Worm (Caenorhabditis elegans) whole organism, L4/young adult: ENCODE measurements around the gene F35A5.8.
A peak's percentile ranks its signal among the peaks of the same experiment; 100 is the strongest.

Source experiments
- W03F9.2 ChIP-seq: fragments of 150-350 bp; optimal IDR thresholded peaks from 2 replicates; lab custom pipeline; 2014; ENCODE audit warnings: missing biosample characterization, missing genetic modification characterization
- dao-5 ChIP-seq: sonication (generic microtip); optimal IDR thresholded peaks from 2 replicates; lab custom pipeline; 2016; ENCODE audit warnings: missing genotype, missing genetic modification characterization, moderate library complexity, missing compliant biosample characterization
- him-1 ChIP-seq: sonication (generic microtip); optimal IDR thresholded peaks from 2 replicates; lab custom pipeline; 2016; ENCODE audit warnings: missing genotype, missing genetic modification reagents, missing genetic modification characterization, missing compliant biosample characterization

F35A5.8 gene

DNA sequence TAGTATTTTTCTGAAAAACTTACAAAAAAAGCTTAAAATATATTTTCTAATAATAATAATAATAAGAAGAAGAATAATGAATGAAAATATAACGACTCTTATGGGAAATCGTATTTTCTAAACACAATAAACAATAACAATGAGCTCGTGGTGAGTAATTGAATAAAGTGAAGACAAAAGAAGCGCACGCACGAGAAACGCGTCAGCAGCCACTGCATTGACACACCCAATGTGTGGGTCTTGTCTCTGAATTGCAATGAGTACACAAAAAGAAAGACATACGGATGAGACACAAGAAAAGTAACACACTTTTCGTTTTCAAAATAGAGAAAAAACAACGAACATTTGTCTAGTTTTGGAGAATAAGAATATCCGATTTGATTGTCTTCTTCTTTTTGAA is at the start of gene F35A5.8:
F35A5.8 (minus strand) TSS at position 151 of the 400 bp plus-strand sequence.
- TF ChIP-seq dao-5 (tag; lab: Kevin White, UChicago) (no peak), W03F9.2 (tag; lab: Kevin White, UChicago) (peak; percentile 52), him-1 (tag; lab: Kevin White, UChicago) (peak; percentile 20)

DNA sequence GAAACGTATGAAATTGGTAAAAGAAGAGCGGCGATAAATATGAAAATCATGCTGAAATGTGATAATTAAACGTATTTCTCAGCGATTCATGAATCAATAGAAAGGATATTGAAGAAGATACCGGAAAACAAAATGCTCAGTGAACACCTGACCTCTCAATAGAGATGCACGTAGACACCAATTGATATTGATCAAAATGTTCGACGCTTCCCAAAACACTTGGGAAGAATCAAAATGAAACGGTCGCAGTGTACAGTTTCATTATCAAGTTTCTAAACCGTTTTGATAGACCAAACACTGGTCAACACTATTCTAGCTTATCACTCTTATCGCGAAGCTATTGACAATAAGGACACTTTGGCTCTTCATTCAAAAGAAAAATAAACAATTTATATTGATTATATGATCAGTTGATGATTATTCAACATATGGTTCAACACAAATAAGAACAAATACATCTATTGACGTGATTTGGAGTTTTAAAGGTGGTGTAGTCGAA is 39.2 kb upstream of the F35A5.8 start, which contains the start of gene ttr-48:
ttr-48 (minus strand) TSS at position 51 of the 499 bp plus-strand sequence.
- no peak for TF ChIP-seq him-1 (tag; lab: Kevin White, UChicago)
- no peak for TF ChIP-seq W03F9.2 (tag; lab: Kevin White, UChicago)
- no peak for TF ChIP-seq dao-5 (tag; lab: Kevin White, UChicago)

DNA sequence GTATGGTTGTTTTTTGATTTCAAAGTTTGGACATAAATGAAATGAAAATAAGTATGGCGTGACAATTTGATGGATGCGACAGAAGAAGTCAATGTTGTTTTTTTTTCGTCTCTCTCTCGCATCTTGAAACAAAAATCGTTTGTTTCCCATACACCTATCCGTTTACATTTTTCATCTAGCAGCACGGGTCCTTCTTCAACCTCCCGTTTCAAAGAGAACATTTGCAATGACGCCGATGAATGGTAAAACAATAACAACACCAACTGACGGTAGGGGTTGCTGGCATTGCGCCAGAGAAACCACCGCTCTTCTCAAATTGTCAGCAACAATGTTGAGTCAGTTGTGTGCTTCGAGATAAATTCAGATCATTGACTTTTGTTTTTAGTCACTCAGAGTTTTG is 35.9 kb upstream of the F35A5.8 start:
- TF ChIP-seq dao-5 (tag; lab: Kevin White, UChicago) (no peak), him-1 (tag; lab: Kevin White, UChicago) (no peak), W03F9.2 (tag; lab: Kevin White, UChicago) (no peak)

DNA sequence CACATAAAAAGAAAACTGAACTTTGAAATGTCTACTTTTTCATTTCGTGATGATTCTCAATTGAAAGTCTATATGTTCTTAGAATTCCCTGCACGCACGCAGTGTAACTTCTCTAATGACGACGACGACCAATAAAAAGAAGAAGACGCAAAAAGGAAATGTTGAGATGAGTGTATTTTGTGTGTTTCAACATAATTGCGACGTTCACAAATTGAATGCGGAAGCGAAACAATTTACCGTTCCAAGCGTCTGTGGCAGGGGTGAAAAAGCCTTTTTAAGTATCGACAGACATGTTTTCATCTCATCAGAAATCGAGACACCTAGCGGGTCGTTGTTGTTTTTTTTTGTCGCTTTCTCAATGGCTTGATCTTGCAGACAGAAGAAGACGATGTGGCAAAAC is 35.4 kb upstream of the F35A5.8 start:
- no peak for TF ChIP-seq dao-5 (tag; lab: Kevin White, UChicago)
- no peak for TF ChIP-seq him-1 (tag; lab: Kevin White, UChicago)
- no peak for TF ChIP-seq W03F9.2 (tag; lab: Kevin White, UChicago)

DNA sequence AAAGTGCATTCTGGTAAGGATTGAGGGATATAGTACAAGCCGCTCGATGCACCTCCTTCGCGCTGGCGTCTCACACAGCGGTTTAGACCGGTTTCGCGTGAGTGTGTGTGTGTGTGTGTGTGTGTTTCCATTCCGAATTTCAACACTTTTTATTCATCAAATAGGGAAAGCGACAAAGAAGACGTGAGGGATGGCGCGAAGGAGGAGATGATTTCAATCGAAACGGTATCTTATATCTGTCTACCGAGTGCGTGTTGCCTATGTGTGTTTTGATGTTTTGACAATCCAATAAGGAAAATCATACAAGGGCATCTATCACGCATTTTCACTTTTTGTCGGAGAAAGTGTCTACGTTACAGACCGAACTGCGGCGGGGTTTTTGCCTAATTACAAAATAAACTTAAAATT is 34.5 kb upstream of the F35A5.8 start:
- TF ChIP-seq him-1 (tag; lab: Kevin White, UChicago) = no peak
- TF ChIP-seq W03F9.2 (tag; lab: Kevin White, UChicago) = no peak
- TF ChIP-seq dao-5 (tag; lab: Kevin White, UChicago) = no peak

DNA sequence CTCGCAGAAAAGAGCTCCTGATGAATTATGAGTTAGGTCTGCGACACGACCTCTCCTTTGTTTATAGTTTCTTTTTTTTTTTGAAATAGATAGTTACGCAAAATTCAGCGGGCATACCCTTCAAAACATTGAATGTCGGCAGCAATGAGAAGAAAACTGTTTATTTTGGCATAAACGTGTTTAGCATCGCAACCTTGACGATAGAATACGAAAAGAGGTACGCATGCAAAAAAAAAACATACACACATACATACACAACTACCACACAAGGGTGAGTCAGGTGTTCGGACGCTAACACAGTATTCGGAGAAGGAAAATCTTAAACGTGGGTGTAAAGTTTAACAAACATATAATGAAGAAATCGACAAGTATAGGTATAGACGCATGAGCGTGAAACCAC is 32.4 kb upstream of the F35A5.8 start:
- TF ChIP-seq him-1 (tag; lab: Kevin White, UChicago) (no peak), W03F9.2 (tag; lab: Kevin White, UChicago) (no peak), dao-5 (tag; lab: Kevin White, UChicago) (no peak)

DNA sequence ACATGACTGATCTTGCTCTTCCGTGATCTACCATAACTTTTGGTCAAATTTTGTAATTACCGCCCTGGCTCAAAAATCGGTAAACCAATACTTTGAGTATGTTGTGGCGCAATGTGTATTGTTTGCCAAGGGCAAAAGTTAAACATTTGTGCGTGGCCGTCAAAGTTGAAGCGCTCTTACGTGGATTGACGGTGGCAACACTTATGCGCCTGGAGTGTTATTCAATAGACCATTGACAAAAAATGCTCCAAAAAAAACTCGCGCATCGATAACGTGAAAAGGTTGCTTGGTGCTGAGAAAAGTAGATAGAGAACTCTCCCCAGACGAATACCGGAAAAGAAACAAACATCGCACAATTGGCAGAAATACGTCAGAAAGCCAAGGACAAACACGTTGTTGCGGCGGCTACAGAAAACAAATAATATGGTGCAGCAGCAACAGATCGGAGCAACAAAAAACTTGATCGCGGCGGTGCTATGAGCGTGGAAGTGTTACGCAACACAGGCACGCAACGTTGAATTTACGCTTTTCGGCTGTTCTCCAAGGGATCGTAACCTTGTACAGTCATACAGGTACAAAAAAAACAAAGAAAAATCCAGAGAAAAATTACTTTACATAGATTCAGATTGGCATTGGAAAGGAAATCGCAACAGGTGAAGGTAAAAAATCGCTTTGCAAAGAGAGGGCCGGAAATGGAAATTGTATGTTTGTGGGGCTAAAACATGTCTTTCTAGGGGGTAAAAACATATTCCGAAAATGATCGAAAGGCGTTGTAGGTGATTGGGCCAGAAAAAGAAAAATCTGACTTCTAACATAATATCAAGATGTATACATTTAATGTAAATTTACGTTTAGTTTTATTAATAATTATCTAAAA is 30.9 kb upstream of the F35A5.8 start:
- TF ChIP-seq him-1 (tag; lab: Kevin White, UChicago) = no peak
- no peak for TF ChIP-seq W03F9.2 (tag; lab: Kevin White, UChicago)
- TF ChIP-seq dao-5 (tag; lab: Kevin White, UChicago) = no peak

DNA sequence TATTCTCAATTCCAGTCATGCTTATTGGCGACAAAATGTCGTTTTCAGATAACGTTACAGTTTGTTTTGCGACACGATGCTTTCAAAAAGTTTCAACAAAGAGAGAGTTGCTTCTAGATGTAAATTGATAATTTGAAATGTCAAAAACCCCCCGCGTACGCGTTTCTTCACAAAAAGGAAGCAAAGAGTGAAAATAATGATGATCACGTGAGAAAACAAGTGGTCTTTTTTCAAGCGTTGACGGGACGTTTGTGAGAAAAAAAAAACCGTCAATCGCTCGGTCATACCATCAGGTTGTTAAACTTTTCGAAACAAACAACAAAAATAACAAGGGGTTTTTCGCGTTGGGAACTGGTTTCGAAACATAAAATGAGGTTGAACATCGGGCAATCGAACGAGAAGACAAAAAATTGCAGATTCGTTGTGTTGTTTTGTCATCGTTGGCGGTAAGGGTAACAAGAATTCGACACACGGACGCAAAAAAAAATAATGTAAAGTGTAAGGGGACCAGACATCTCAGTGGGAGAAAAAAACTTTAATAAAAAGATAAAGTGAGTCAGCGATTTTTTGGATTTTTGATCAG is 28.9 kb upstream of the F35A5.8 start:
- TF ChIP-seq him-1 (tag; lab: Kevin White, UChicago) (no peak), W03F9.2 (tag; lab: Kevin White, UChicago) (peak; percentile 68)

DNA sequence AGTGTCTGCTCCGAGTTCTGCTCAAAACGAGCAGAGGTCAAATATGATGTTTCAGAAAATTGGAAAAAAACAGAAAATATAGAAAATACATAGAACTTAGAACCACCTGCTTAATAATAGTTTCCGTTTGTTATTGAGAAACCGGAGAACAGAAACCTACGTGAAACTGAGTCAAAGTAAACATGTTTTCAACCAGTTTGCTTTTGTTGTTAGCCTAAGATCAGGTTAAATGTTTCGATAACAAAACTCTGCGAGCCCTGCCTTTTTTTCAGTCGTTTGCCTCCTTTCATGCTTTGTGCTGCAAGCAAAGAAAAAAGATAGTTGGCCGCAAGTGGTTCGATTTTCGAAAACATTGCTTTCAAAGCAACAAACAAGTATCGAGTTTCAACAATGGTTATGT is 27.6 kb upstream of the F35A5.8 start:
- TF ChIP-seq W03F9.2 (tag; lab: Kevin White, UChicago) (no peak), dao-5 (tag; lab: Kevin White, UChicago) (no peak), him-1 (tag; lab: Kevin White, UChicago) (no peak)

DNA sequence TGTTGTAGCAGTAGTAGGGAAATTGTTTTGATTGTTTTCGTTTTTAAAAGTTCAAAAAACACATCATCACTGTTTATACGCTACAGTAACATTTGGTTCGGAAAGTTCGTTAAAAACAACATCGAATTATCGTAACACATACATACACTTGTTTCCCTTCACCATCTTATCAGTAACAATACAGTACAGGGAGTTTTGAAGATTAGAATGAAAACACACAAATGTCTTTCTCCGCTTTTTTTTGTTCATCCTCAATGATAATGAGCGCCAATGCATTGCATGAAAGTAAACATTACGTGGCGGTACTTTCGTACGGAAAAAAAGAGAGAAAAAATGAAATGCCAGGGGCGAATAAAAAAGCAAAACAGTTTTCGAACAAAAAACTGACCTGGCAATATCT is 26.3 kb upstream of the F35A5.8 start:
- TF ChIP-seq him-1 (tag; lab: Kevin White, UChicago) (no peak), dao-5 (tag; lab: Kevin White, UChicago) (no peak), W03F9.2 (tag; lab: Kevin White, UChicago) (no peak)

DNA sequence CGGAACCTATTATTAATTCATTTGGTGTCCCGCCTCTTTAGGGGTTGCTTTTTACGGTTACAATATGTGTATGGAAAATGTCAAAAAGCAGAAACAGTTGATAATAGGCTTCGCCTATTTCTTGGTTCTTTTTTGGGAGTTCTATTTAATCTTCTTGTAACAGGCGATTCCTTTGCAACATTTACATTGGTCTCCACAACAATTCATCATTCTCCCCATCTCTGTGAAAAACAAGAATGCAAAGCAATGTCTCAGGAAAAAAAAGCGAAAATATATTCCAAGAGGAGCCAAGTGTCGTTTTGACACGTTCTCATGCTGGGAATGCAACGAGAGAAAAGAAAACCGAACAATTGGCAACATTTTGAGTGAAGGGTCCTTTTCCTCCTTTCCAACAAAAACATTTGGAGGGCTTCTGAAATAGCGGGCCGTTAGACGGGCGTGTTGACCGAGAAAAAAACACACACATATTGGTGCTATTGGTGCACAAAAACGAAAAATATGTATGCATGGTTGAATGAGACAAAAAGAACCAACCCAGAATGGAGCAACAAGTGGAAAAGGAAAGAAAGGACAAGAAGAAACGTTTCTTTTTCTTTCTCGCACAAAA is 25.4 kb upstream of the F35A5.8 start:
- TF ChIP-seq W03F9.2 (tag; lab: Kevin White, UChicago) (no peak), him-1 (tag; lab: Kevin White, UChicago) (no peak), dao-5 (tag; lab: Kevin White, UChicago) (no peak)

DNA sequence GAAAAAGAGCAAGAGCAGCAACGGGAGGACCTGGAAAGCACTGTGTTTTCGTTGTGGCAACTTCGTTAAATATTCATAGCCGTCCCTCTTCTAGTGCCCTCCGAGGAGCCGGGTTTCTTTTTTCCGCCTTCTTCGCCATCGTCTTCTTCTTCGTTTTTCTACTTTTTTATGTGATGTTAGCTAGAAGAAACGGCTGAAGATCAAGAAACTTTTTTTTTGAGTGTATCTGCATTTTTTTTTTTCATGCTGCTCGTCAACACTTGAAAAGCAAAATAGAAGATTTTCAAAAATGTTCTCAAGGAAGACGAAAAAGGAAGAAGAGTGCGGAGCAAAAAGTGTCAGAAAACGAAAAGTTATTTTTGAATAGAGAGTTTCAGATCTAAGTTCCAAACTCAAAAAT is 24.0 kb upstream of the F35A5.8 start:
- TF ChIP-seq dao-5 (tag; lab: Kevin White, UChicago) (no peak), him-1 (tag; lab: Kevin White, UChicago) (no peak), W03F9.2 (tag; lab: Kevin White, UChicago) (no peak)

DNA sequence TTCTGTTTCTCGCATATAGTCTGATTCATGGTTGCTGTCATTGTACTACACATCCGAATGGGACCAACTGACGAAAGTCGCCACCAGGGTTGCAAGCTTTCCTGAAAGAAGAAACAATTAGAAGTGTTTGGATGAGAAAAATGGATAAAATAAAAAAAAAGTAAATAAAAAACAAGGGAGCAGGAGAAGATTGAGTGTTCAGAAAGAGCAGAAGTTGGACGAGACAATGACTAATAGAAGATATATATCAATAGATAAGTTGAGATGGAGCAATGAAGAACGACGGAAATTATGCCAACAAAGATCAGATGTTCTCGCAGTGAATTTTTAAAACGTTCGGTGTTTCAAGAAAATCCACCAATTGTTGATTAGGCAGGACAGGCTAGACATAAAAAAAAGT is 23.6 kb upstream of the F35A5.8 start, which contains the start of gene fkh-9:
fkh-9 (minus strand) TSS at position 101 of the 400 bp plus-strand sequence.
- no peak for TF ChIP-seq him-1 (tag; lab: Kevin White, UChicago)
- TF ChIP-seq dao-5 (tag; lab: Kevin White, UChicago) = no peak
- TF ChIP-seq W03F9.2 (tag; lab: Kevin White, UChicago) = no peak
